Fruit fly (Drosophila melanogaster): Measurements from ENCODE around the gene CG1271.

Gene CG1271

dm6 chr3L:3096073-3096725, 43.9 kb downstream of the CG1271 start (continued):
- no peak for TF ChIP-seq CG6683 (GFP tag; optimal IDR thresholded peaks at IDR 0.05)
- TF ChIP-seq Sry-β (GFP tag; optimal IDR thresholded peaks at IDR 0.05), result no peak
- no peak for TF ChIP-seq danr (GFP tag; IDR thresholded peaks at IDR 0.05)
- TF ChIP-seq CG6175 (GFP tag; IDR thresholded peaks at IDR 0.05), result no peak
- TF ChIP-seq Ada2b (GFP tag; IDR thresholded peaks at IDR 0.05), result peak; percentile 3; the same call in 1 of the 2 replicates
- no peak for TF ChIP-seq E2f1 (GFP tag; IDR thresholded peaks at IDR 0.05)
- TF ChIP-seq CG31224 (GFP tag; IDR thresholded peaks at IDR 0.05), result no peak
- peak; percentile 87 for TF ChIP-seq hb (GFP tag; IDR thresholded peaks at IDR 0.05; ENCODE audit: partially characterized antibody)
- TF ChIP-seq Camta (GFP tag; optimal IDR thresholded peaks at IDR 0.05), result no peak
- no peak for TF ChIP-seq btn (GFP tag; optimal IDR thresholded peaks at IDR 0.05)
- no peak for TF ChIP-seq pfk (GFP tag; optimal IDR thresholded peaks at IDR 0.05)
- no peak for TF ChIP-seq CG17802 (tag; optimal IDR thresholded peaks at IDR 0.05)
- TF ChIP-seq lmd (GFP tag; IDR thresholded peaks at IDR 0.05), result no peak
- peak; percentile 87 for TF ChIP-seq CG14860 (GFP tag; IDR thresholded peaks at IDR 0.05; ENCODE audit: partially characterized antibody)
- peak; percentile 5 for TF ChIP-seq en (GFP tag; optimal IDR thresholded peaks at IDR 0.05)
- TF ChIP-seq knrl (GFP tag; IDR thresholded peaks at IDR 0.05; ENCODE audit: partially characterized antibody), result peak; percentile 74
- no peak for TF ChIP-seq Dref (GFP tag; IDR thresholded peaks at IDR 0.05)
- TF ChIP-seq CG11093 (GFP tag; IDR thresholded peaks at IDR 0.05), result no peak
- no peak for TF ChIP-seq tio (GFP tag; optimal IDR thresholded peaks at IDR 0.05)
- no peak for TF ChIP-seq onecut (GFP tag; IDR thresholded peaks at IDR 0.05)
- no peak for TF ChIP-seq Nf-YB (GFP tag; optimal IDR thresholded peaks at IDR 0.05)
- TF ChIP-seq sim (GFP tag; IDR thresholded peaks at IDR 0.05), result no peak
- no peak for TF ChIP-seq CG13775 (GFP tag; optimal IDR thresholded peaks at IDR 0.05)
- TF ChIP-seq Sin3A (optimal IDR thresholded peaks at IDR 0.05), result no peak
- TF ChIP-seq tna (GFP tag; IDR thresholded peaks at IDR 0.05; ENCODE audit: partially characterized antibody), result peak; percentile 79
- no peak for TF ChIP-seq CG6765 (GFP tag; optimal IDR thresholded peaks at IDR 0.05)
- no peak for TF ChIP-seq disco-r (GFP tag; optimal IDR thresholded peaks at IDR 0.05)
- no peak for TF ChIP-seq rib (GFP tag; IDR thresholded peaks at IDR 0.05)
- TF ChIP-seq CG2712 (tag; optimal IDR thresholded peaks at IDR 0.05), result no peak
- no peak for TF ChIP-seq CG2116 (GFP tag; optimal IDR thresholded peaks at IDR 0.05)
- TF ChIP-seq dimm (GFP tag; IDR thresholded peaks at IDR 0.05), result no peak
- TF ChIP-seq B-H1 (GFP tag; IDR thresholded peaks at IDR 0.05), result no peak
- no peak for TF ChIP-seq Elba2 (GFP tag; optimal IDR thresholded peaks at IDR 0.05)
- no peak for TF ChIP-seq Pdp1 (GFP tag; optimal IDR thresholded peaks at IDR 0.05)
- TF ChIP-seq CG11504 (tag; optimal IDR thresholded peaks at IDR 0.05), result no peak
- TF ChIP-seq gcm (GFP tag; optimal IDR thresholded peaks at IDR 0.05), result no peak
- no peak for TF ChIP-seq CG8290 (GFP tag; optimal IDR thresholded peaks at IDR 0.05)
- no peak for TF ChIP-seq CG8290 (tag; optimal IDR thresholded peaks at IDR 0.05)
- TF ChIP-seq CG16813 (GFP tag; IDR thresholded peaks at IDR 0.05; ENCODE audit: partially characterized antibody), result peak; percentile 89
- peak; percentile 10 for TF ChIP-seq sug (tag; optimal IDR thresholded peaks at IDR 0.05)
- no peak for TF ChIP-seq CG15011 (GFP tag; optimal IDR thresholded peaks at IDR 0.05)
- TF ChIP-seq CG31441 (GFP tag; IDR thresholded peaks at IDR 0.05), result no peak; the same call in 1 of the 2 replicates
- TF ChIP-seq CoRest (tag; optimal IDR thresholded peaks at IDR 0.05), result no peak
- no peak for TF ChIP-seq dan (GFP tag; IDR thresholded peaks at IDR 0.05)
- no peak for TF ChIP-seq CTCF (GFP tag; optimal IDR thresholded peaks at IDR 0.05)
- TF ChIP-seq CG13424 (tag; optimal IDR thresholded peaks at IDR 0.05), result peak; percentile 36
- TF ChIP-seq CG11456 (GFP tag; IDR thresholded peaks at IDR 0.05), result no peak
- TF ChIP-seq CG7357 (GFP tag; IDR thresholded peaks at IDR 0.05), result no peak
- no peak for TF ChIP-seq CG17612 (GFP tag; IDR thresholded peaks at IDR 0.05)
- TF ChIP-seq phol (tag; optimal IDR thresholded peaks at IDR 0.05), result no peak
- TF ChIP-seq YL-1 (GFP tag; optimal IDR thresholded peaks at IDR 0.05), result no peak
- TF ChIP-seq CG11723 (GFP tag; optimal IDR thresholded peaks at IDR 0.05), result no peak
